Worm (Caenorhabditis elegans): ENCODE data around the gene Y50E8A.12.

DNA sequence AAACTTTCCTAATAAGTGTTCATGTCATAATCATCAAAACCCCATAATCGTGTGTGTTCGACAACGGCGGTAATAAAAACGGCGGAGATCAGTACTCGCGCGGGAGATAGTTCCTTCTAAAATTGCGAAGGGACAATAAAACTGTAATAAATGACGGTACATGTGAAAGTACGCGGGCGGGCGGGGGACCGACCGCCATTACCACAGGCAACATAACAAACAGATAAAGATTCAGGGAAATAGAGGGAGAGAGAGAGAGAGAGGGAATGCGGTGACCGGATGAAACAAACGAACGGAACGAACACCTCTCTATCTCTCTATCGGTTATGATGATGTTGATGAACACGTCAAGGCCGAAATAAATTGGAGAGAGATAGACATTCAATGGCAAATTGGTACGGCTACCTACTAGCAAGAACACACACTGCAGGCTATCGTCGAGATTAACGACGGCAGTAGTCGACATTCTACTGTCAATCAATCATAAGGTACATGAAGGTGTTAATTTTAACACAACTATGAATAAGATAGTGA is 22.3 kb upstream of the Y50E8A.12 start:
- TF ChIP-seq C34B4.2 (tag; optimal IDR thresholded peaks at IDR 0.05) (no peak), nhr-28 (tag; optimal IDR thresholded peaks at IDR 0.05) (no peak), snpc-4 (tag; optimal IDR thresholded peaks at IDR 0.05) (no peak), lin-15B (tag; optimal IDR thresholded peaks at IDR 0.05) (no peak), pag-3 (tag; optimal IDR thresholded peaks at IDR 0.05; ENCODE audit: borderline replicate concordance, insufficient read depth) (no peak), nhr-11 (tag; optimal IDR thresholded peaks at IDR 0.05) (no peak), ztf-4 (tag; optimal IDR thresholded peaks at IDR 0.05) (no peak), isw-1 (GFP tag; IDR thresholded peaks at IDR 0.05) (no peak), mdl-1 (tag; optimal IDR thresholded peaks at IDR 0.05) (no peak)
